Fruit fly (Drosophila melanogaster) whole organism, embryonic: ENCODE data around the gene mRpL15.

ENCODE experiments used
- B-H2 ChIP-seq: fragments of 200-800 bp; sonication (Bioruptor generic); optimal IDR thresholded peaks from 2 replicates; lab custom pipeline; 2018; ENCODE audit warnings: missing biosample characterization, mild to moderate bottlenecking, missing genetic modification characterization
- CG10274 ChIP-seq: fragments of 200-800 bp; sonication (Bioruptor generic); optimal IDR thresholded peaks from 3 replicates; lab custom pipeline; 2017; ENCODE audit warnings: missing biosample characterization, mild to moderate bottlenecking, missing genetic modification characterization
- CG10462 ChIP-seq: fragments of 200-800 bp; sonication (Bioruptor generic); optimal IDR thresholded peaks from 2 replicates; lab custom pipeline; 2016; ENCODE audit warnings: missing biosample characterization, missing genetic modification characterization
- CG12236 ChIP-seq: fragments of 200-800 bp; sonication (Bioruptor generic); optimal IDR thresholded peaks from 2 replicates; lab custom pipeline; 2016; ENCODE audit warnings: missing biosample characterization, missing genetic modification characterization
- CG13624 ChIP-seq: fragments of 200-800 bp; sonication (Bioruptor generic); optimal IDR thresholded peaks from 2 replicates; lab custom pipeline; 2016; ENCODE audit warnings: missing biosample characterization, missing genetic modification characterization
- CG15269 ChIP-seq: fragments of 200-800 bp; sonication (Bioruptor generic); optimal IDR thresholded peaks from 2 replicates; lab custom pipeline; 2018; ENCODE audit warnings: missing biosample characterization, mild to moderate bottlenecking, missing genetic modification characterization, moderate library complexity
- CG15479 ChIP-seq: fragments of 200-800 bp; sonication (Bioruptor generic); optimal IDR thresholded peaks from 3 replicates; lab custom pipeline; 2019; ENCODE audit warnings: missing biosample characterization, mild to moderate bottlenecking, missing genetic modification characterization, moderate library complexity
- CG16815 ChIP-seq: fragments of 200-800 bp; sonication (Bioruptor generic); optimal IDR thresholded peaks from 3 replicates; lab custom pipeline; 2017; ENCODE audit warnings: missing biosample characterization, mild to moderate bottlenecking, missing genetic modification characterization
- CG17186 ChIP-seq: fragments of 200-800 bp; sonication (Bioruptor generic); optimal IDR thresholded peaks from 3 replicates; lab custom pipeline; 2017; ENCODE audit warnings: missing biosample characterization, missing genetic modification reagents, missing genetic modification characterization
- CG17912 ChIP-seq: fragments of 200-800 bp; sonication (Bioruptor generic); optimal IDR thresholded peaks from 2 replicates; lab custom pipeline; 2018; ENCODE audit warnings: missing biosample characterization, mild to moderate bottlenecking, missing genetic modification characterization
- CG30403 ChIP-seq: fragments of 200-800 bp; sonication (Bioruptor generic); optimal IDR thresholded peaks from 3 replicates; lab custom pipeline; 2016; ENCODE audit warnings: missing biosample characterization, missing genetic modification characterization
- CG34376 ChIP-seq: fragments of 200-800 bp; sonication (Bioruptor generic); optimal IDR thresholded peaks from 2 replicates; lab custom pipeline; 2018; ENCODE audit warnings: missing biosample characterization, mild to moderate bottlenecking, missing genetic modification characterization
- CG4360 ChIP-seq: fragments of 200-800 bp; sonication (Bioruptor generic); IDR thresholded peaks from 2 replicates; pipeline ENCODE4 v1.3.6; 2022; ENCODE audit warnings: missing biosample characterization, missing genetic modification characterization
- CG4820 ChIP-seq: fragments of 200-800 bp; sonication (Bioruptor generic); optimal IDR thresholded peaks from 3 replicates; lab custom pipeline; 2016; ENCODE audit warnings: missing biosample characterization, missing genetic modification characterization
- CG6683 ChIP-seq: fragments of 200-800 bp; sonication (Bioruptor generic); optimal IDR thresholded peaks from 2 replicates; lab custom pipeline; 2017; ENCODE audit warnings: missing biosample characterization, mild to moderate bottlenecking, missing genetic modification characterization, missing genetic modification reagents
- CG7372 ChIP-seq: fragments of 200-800 bp; sonication (Bioruptor generic); IDR thresholded peaks from 2 replicates; pipeline ENCODE4 v1.3.6; 2022; ENCODE audit warnings: missing biosample characterization, missing genetic modification characterization
- CG7928 ChIP-seq: fragments of 200-800 bp; sonication (Bioruptor generic); optimal IDR thresholded peaks from 2 replicates; lab custom pipeline; 2017; ENCODE audit warnings: missing biosample characterization, mild to moderate bottlenecking, missing genetic modification characterization
- CTCF ChIP-seq: fragments of 200-800 bp; sonication (Bioruptor generic); optimal IDR thresholded peaks from 2 replicates; lab custom pipeline; 2017; ENCODE audit warnings: missing biosample characterization, mild to moderate bottlenecking, missing genetic modification characterization, moderate library complexity
- D19A ChIP-seq: fragments of 200-800 bp; optimal IDR thresholded peaks from 3 replicates; lab custom pipeline; 2019; ENCODE audit warnings: missing biosample characterization, mild to moderate bottlenecking, missing genetic modification characterization, moderate library complexity
- Dad ChIP-seq: fragments of 200-800 bp; sonication (Bioruptor generic); optimal IDR thresholded peaks from 3 replicates; lab custom pipeline; 2016; ENCODE audit warnings: missing biosample characterization, missing genetic modification characterization
- Dfd ChIP-seq, 2 experiments: fragments of >200 bp; optimal IDR thresholded peaks; 2 replicates each; lab custom pipeline; 2017; ENCODE audit warnings: missing biosample characterization in 2 of 2, missing genetic modification characterization in 2 of 2
- Dip3 ChIP-seq: fragments of 200-800 bp; sonication (Bioruptor generic); optimal IDR thresholded peaks from 3 replicates; lab custom pipeline; 2016; ENCODE audit warnings: missing biosample characterization, missing genetic modification characterization
- ERR ChIP-seq: fragments of 200-800 bp; sonication (Bioruptor generic); optimal IDR thresholded peaks from 2 replicates; lab custom pipeline; 2016; ENCODE audit warnings: missing biosample characterization, missing genetic modification characterization
- Ets65A ChIP-seq: fragments of 200-800 bp; sonication (Bioruptor generic); peaks from one replicate; lab custom pipeline; 2016; ENCODE audit warnings: missing biosample characterization, missing genetic modification characterization
- Hmx ChIP-seq: fragments of 200-800 bp; sonication (Bioruptor generic); optimal IDR thresholded peaks from 2 replicates; lab custom pipeline; 2016; ENCODE audit warnings: missing biosample characterization, missing genetic modification characterization
- Hr78 ChIP-seq, 2 experiments: fragments of 200-800 bp in 1 of 2; fragments of >200 bp in 1 of 2; sonication (Bioruptor generic) in 1 of 2; optimal IDR thresholded peaks; 2 replicates each; lab custom pipeline; 2017 to 2019; ENCODE audit warnings: missing biosample characterization in 2 of 2, missing genetic modification characterization in 2 of 2, mild to moderate bottlenecking in 1 of 2, moderate library complexity in 1 of 2
- Kr ChIP-seq: fragments of 200-800 bp; sonication (Bioruptor generic); optimal IDR thresholded peaks from 2 replicates; lab custom pipeline; 2017; ENCODE audit warnings: missing biosample characterization, mild to moderate bottlenecking, missing genetic modification characterization
- Lhr ChIP-seq: fragments of 200-800 bp; sonication (Bioruptor generic); optimal IDR thresholded peaks from 3 replicates; lab custom pipeline; 2017; ENCODE audit warnings: mild to moderate bottlenecking, missing biosample characterization, missing genetic modification reagents, missing genetic modification characterization
- Med ChIP-seq: fragments of 200-800 bp; sonication (Bioruptor generic); peaks from one replicate; lab custom pipeline; 2016; ENCODE audit warnings: missing biosample characterization, missing genetic modification characterization, mild to moderate bottlenecking, inconsistent platforms, moderate library complexity
- NfI ChIP-seq: fragments of 200-800 bp; sonication (Bioruptor generic); optimal IDR thresholded peaks from 3 replicates; lab custom pipeline; 2018; ENCODE audit warnings: missing biosample characterization, mild to moderate bottlenecking, missing genetic modification characterization, moderate library complexity
- Ravus ChIP-seq: fragments of 200-800 bp; sonication (Bioruptor generic); IDR thresholded peaks from 2 replicates; pipeline ENCODE4 v1.3.6; 2022; ENCODE audit warnings: missing biosample characterization, missing genetic modification characterization
- Usf ChIP-seq: fragments of 200-800 bp; sonication (Bioruptor generic); optimal IDR thresholded peaks from 2 replicates; lab custom pipeline; 2017; ENCODE audit warnings: missing genotype, missing biosample characterization, missing genetic modification characterization
- bab2 ChIP-seq: fragments of 200-800 bp; sonication (Bioruptor generic); optimal IDR thresholded peaks from 2 replicates; lab custom pipeline; 2016; ENCODE audit warnings: missing biosample characterization, missing genetic modification characterization
- bbx ChIP-seq: fragments of 200-800 bp; sonication (Bioruptor generic); IDR thresholded peaks from 2 replicates; pipeline ENCODE4 v1.3.6; 2022; ENCODE audit warnings: missing biosample characterization, missing genetic modification characterization; ENCODE audit not compliant: partially characterized antibody
- bigmax ChIP-seq: fragments of 200-800 bp; sonication (Bioruptor generic); optimal IDR thresholded peaks from 2 replicates; lab custom pipeline; 2018; ENCODE audit warnings: missing biosample characterization, mild to moderate bottlenecking, missing genetic modification characterization
- chif ChIP-seq, 2 experiments: fragments of 200-800 bp; sonication (Bioruptor generic); optimal IDR thresholded peaks; 3 replicates each; lab custom pipeline; 2016; ENCODE audit warnings: missing biosample characterization in 2 of 2, missing genetic modification characterization in 2 of 2
- chn ChIP-seq: fragments of 200-800 bp; sonication (Bioruptor generic); optimal IDR thresholded peaks from 2 replicates; lab custom pipeline; 2016; ENCODE audit warnings: missing biosample characterization, missing genetic modification characterization
- crol ChIP-seq: fragments of 200-800 bp; sonication (Bioruptor generic); IDR thresholded peaks from 2 replicates; pipeline ENCODE4 v1.3.6; 2022; ENCODE audit warnings: missing biosample characterization, missing genetic modification characterization
- danr ChIP-seq: fragments of 200-800 bp; sonication (Bioruptor generic); IDR thresholded peaks from 2 replicates; pipeline ENCODE4 v1.3.6; 2022; ENCODE audit warnings: missing biosample characterization, missing genetic modification characterization
- dpn ChIP-seq, 2 experiments: fragments of 200-800 bp; sonication (Bioruptor generic); optimal IDR thresholded peaks; 3 replicates each; lab custom pipeline; 2016; ENCODE audit warnings: missing biosample characterization in 2 of 2, missing genetic modification characterization in 2 of 2
- fd96Cb ChIP-seq: fragments of 200-800 bp; sonication (Bioruptor generic); optimal IDR thresholded peaks from 2 replicates; lab custom pipeline; 2018; ENCODE audit warnings: missing biosample characterization, mild to moderate bottlenecking, missing genetic modification characterization, moderate library complexity
- hkb ChIP-seq, 2 experiments: fragments of 200-800 bp in 1 of 2; fragments of >200 bp in 1 of 2; sonication (Bioruptor generic) in 1 of 2; IDR thresholded peaks in 1 of 2; optimal IDR thresholded peaks in 1 of 2; 2 replicates each; pipeline versions ENCODE4 v1.3.6 to Lab custom; 2017 to 2022; ENCODE audit warnings: missing biosample characterization in 1 of 2, missing genetic modification characterization in 1 of 2
- oc ChIP-seq: fragments of 200-800 bp; sonication (Bioruptor generic); optimal IDR thresholded peaks from 2 replicates; lab custom pipeline; 2018; ENCODE audit warnings: missing biosample characterization, mild to moderate bottlenecking, missing genetic modification characterization, moderate library complexity
- pan ChIP-seq, 4 experiments: fragments of >200 bp in 3 of 4; fragments of 200-800 bp in 1 of 4; sonication (Bioruptor generic) in 1 of 4; optimal IDR thresholded peaks in 3 of 4; IDR thresholded peaks in 1 of 4; 2 replicates each; pipeline versions ENCODE4 v1.3.6 to Lab custom; 2017 to 2022; ENCODE audit warnings: missing biosample characterization in 2 of 4, missing genetic modification characterization in 2 of 4, mixed read lengths in 1 of 4
- phol ChIP-seq: fragments of 200-800 bp; sonication (Bioruptor generic); optimal IDR thresholded peaks from 3 replicates; lab custom pipeline; 2018; ENCODE audit warnings: missing biosample characterization, mild to moderate bottlenecking, missing genetic modification characterization, moderate library complexity
- pzg ChIP-seq: fragments of 200-800 bp; sonication (Bioruptor generic); optimal IDR thresholded peaks from 3 replicates; lab custom pipeline; 2018; ENCODE audit warnings: missing biosample characterization, mild to moderate bottlenecking, missing genetic modification characterization, moderate library complexity
- salm ChIP-seq: fragments of 200-800 bp; sonication (Bioruptor generic); optimal IDR thresholded peaks from 2 replicates; lab custom pipeline; 2018; ENCODE audit warnings: missing biosample characterization, mild to moderate bottlenecking, missing genetic modification characterization
- ttk ChIP-seq: fragments of 200-800 bp; sonication (Bioruptor generic); IDR thresholded peaks from 2 replicates; pipeline ENCODE4 v2.1.2; 2022; ENCODE audit warnings: missing biosample characterization, missing genetic modification characterization
- twi ChIP-seq: fragments of 200-800 bp; optimal IDR thresholded peaks from 2 replicates; lab custom pipeline; 2019; ENCODE audit warnings: missing biosample characterization, mild to moderate bottlenecking, missing genetic modification characterization, moderate library complexity

Gene mRpL15

dm6 chr3L:20473021-20473799 is 37.2 kb upstream of the mRpL15 start, which contains the start of the genes CG32428 and CG5969 (continued):
- peak; percentile 70 for TF ChIP-seq CG15269 (tag; lab: Kevin White, UChicago)
- TF ChIP-seq CTCF (GFP tag; lab: Kevin White, UChicago), result no peak
- TF ChIP-seq Kr, result no peak
- peak; percentile 23 for TF ChIP-seq CG16815 (GFP tag; lab: Kevin White, UChicago)
- TF ChIP-seq Med, result peak; percentile 82
- TF ChIP-seq CG4820 (GFP tag; lab: Kevin White, UChicago), result no peak
- TF ChIP-seq bbx (GFP tag; lab: Robert Waterston, UW), result no peak
- peak; percentile 13 for TF ChIP-seq Ravus (GFP tag; lab: Robert Waterston, UW)
- TF ChIP-seq CG7372 (GFP tag; lab: Robert Waterston, UW), result peak; percentile 45; the same call in 1 of the 2 replicates
- TF ChIP-seq Dad (GFP tag; lab: Kevin White, UChicago), result no peak
- no peak for TF ChIP-seq CG12236 (GFP tag; lab: Kevin White, UChicago)
- TF ChIP-seq CG15479 (GFP tag; lab: Kevin White, UChicago), result peak; percentile 81
- peak; percentile 26 for TF ChIP-seq CG34376
- peak; percentile 31 for TF ChIP-seq CG13624 (GFP tag; lab: Kevin White, UChicago)
- no peak for TF ChIP-seq CG17186 (GFP tag; lab: Kevin White, UChicago)
- TF ChIP-seq oc (tag; lab: Kevin White, UChicago), result peak; percentile 13
- TF ChIP-seq crol (GFP tag; lab: Robert Waterston, UW), result no peak
- TF ChIP-seq chn, result peak; percentile 4
- TF ChIP-seq B-H2 (GFP tag; lab: Kevin White, UChicago), result no peak
- peak; percentile 67 for TF ChIP-seq NfI (GFP tag; lab: Kevin White, UChicago)
- no peak for TF ChIP-seq bigmax (GFP tag; lab: Kevin White, UChicago)
- peak; percentile 9 for TF ChIP-seq Dip3 (GFP tag; lab: Kevin White, UChicago)
- no peak for TF ChIP-seq CG17912 (GFP tag; lab: Kevin White, UChicago)
- TF ChIP-seq CG10462 (GFP tag; lab: Kevin White, UChicago), result no peak
- TF ChIP-seq Dfd (GFP tag; optimal IDR thresholded peaks at IDR 0.05; lab: Kevin White, UChicago), result no peak
- peak; percentile 69 for TF ChIP-seq phol
- TF ChIP-seq danr (GFP tag; lab: Robert Waterston, UW), result no peak
- TF ChIP-seq ttk, result no peak
- peak; percentile 14 for TF ChIP-seq twi
- no peak for TF ChIP-seq CG10274 (GFP tag; lab: Kevin White, UChicago)
- no peak for TF ChIP-seq hkb (optimal IDR thresholded peaks at IDR 0.05; lab: Kevin White, UChicago)
- peak; percentile 71 for TF ChIP-seq hkb (GFP tag; IDR thresholded peaks at IDR 0.05; lab: Robert Waterston, UW)
- TF ChIP-seq Hmx (GFP tag; lab: Kevin White, UChicago), result no peak
- TF ChIP-seq Usf, result peak; percentile 55
- peak; percentile 51 for TF ChIP-seq fd96Cb (tag; lab: Kevin White, UChicago)
- no peak for TF ChIP-seq chif (GFP tag; optimal IDR thresholded peaks at IDR 0.05; lab: Kevin White, UChicago)
- peak; percentile 79 for TF ChIP-seq Ets65A (GFP tag; lab: Kevin White, UChicago)
- TF ChIP-seq CG6683, result no peak
- no peak for TF ChIP-seq CG4360 (GFP tag; lab: Robert Waterston, UW)
- TF ChIP-seq pzg (GFP tag; lab: Kevin White, UChicago), result peak; percentile 62
- no peak for TF ChIP-seq salm
- no peak for TF ChIP-seq ERR
- no peak for TF ChIP-seq Hr78 (GFP tag; optimal IDR thresholded peaks at IDR 0.05; lab: Kevin White, UChicago)
- TF ChIP-seq CG7928 (GFP tag; lab: Kevin White, UChicago), result peak; percentile 33
- peak; percentile 50 for TF ChIP-seq CG30403 (GFP tag; lab: Kevin White, UChicago)
- peak; percentile 59 for TF ChIP-seq D19A (tag; lab: Kevin White, UChicago)
- TF ChIP-seq pan (optimal IDR thresholded peaks at IDR 0.05; lab: Kevin White, UChicago), result no peak
- TF ChIP-seq pan (GFP tag; optimal IDR thresholded peaks at IDR 0.05 in 1 of 2, IDR thresholded peaks at IDR 0.05 in 1 of 2), result peak in 1 of 2 experiments; percentile 77
- no peak for TF ChIP-seq bab2
- TF ChIP-seq Lhr (GFP tag; lab: Kevin White, UChicago), result peak; percentile 21
- TF ChIP-seq dpn (GFP tag; optimal IDR thresholded peaks at IDR 0.05; lab: Kevin White, UChicago), result peak; percentile 47 to 59
